Worm (Caenorhabditis elegans): ENCODE measurements around the gene nipa-1.

DNA sequence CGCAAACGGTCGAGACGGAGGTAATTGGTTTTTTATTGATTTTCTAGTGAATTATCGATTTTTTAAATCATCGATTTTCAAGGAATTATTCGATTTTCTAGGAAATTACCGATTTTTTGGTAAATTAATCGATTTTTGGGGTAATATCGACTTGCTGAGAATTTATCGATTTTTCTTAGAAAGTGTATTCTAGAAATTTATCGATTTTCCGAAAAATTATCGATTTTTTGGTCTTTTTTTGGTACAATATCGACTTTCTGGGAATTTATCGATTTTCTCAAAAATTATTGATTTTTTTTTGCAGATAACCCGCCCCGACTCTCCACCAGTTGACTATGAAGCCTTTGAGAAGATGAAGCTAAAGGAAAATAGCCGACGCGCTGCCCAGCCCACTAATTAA is 43.6 kb upstream of the nipa-1 start:
- no peak for TF ChIP-seq snpc-4 (tag; optimal IDR thresholded peaks at IDR 0.05)
- no peak for TF ChIP-seq unc-39 (tag; optimal IDR thresholded peaks at IDR 0.05)
- TF ChIP-seq nhr-77 (tag; optimal IDR thresholded peaks at IDR 0.05): no peak
- TF ChIP-seq ama-1 (optimal IDR thresholded peaks at IDR 0.05): no peak
- TF ChIP-seq mab-5 (tag; optimal IDR thresholded peaks at IDR 0.05): no peak
- no peak for TF ChIP-seq crh-2 (tag; optimal IDR thresholded peaks at IDR 0.05)
- TF ChIP-seq nhr-25 (tag; optimal IDR thresholded peaks at IDR 0.05): no peak
- TF ChIP-seq unc-62 (GFP tag; optimal IDR thresholded peaks at IDR 0.05): no peak
- TF ChIP-seq ceh-16 (tag; optimal IDR thresholded peaks at IDR 0.05): no peak
- no peak for TF ChIP-seq blmp-1 (tag; optimal IDR thresholded peaks at IDR 0.05; ENCODE audit: insufficient read depth)
- no peak for TF ChIP-seq nhr-11 (tag; optimal IDR thresholded peaks at IDR 0.05)
